Fruit fly (Drosophila melanogaster): ENCODE data around the gene Rnb.

DNA sequence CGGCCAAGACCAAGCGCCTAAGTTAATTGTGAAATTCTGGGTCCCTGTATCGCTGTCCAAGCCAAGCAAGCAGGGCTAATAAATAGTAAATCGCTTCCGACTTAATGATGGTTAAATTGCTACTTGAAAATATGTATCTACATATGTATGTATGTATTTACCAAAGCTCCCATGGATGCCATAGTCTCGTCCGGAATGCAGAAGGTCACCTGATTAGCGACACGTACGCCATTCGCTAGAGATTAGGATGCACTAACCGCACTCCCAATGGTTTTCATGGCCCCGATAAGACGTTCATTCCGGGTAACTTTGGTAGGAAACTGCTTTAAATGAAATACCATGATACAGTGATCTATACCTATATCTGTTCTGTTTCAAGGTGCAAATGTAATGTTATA is 40.4 kb downstream of the Rnb start:
- TF ChIP-seq CG8478 (optimal IDR thresholded peaks at IDR 0.05) (no peak), CTCF (optimal IDR thresholded peaks at IDR 0.05) (no peak)

Measured in S2 (cell line).